Fruit fly (Drosophila melanogaster) S2 (cell line): Measurements from ENCODE around the gene Ac13E.

Experiments
- CG8478 ChIP-seq: fragments of >200 bp; optimal IDR thresholded peaks from 2 replicates; lab custom pipeline; 2018
- CTCF ChIP-seq, 2 experiments: fragments of >200 bp; optimal IDR thresholded peaks; 2 replicates each; lab custom pipeline; 2018

DNA sequence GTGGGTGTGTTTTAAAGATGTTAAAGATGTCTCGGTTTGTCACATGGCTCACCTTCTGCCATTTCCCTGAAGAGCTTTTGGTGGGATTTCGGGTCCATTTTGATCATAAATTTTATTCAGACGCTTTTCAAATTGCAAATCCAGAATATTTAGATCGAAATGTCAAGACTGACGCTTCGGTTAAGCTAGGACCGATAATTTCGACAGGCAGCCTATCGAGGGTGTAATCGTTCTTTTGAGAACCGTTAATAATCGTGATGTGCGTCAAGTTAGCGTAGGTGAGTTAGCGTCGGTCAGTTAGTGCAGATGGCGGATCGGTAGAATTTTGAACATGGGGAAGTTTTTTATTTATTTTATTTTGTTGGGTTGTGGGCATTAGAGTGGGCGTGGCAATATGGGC, 21.5 kb upstream of the Ac13E start, which contains the start of gene CG42299:
- no peak for TF ChIP-seq CTCF (optimal IDR thresholded peaks at IDR 0.05; lab: Kevin White, UChicago)
- TF ChIP-seq CG8478, result no peak
